Fruit fly (Drosophila melanogaster): ENCODE results near the gene sowah.

dm6 chr3L:12588237-12588636 lies 15.9 kb upstream of the sowah start:
- no peak for TF ChIP-seq brk (GFP tag; optimal IDR thresholded peaks at IDR 0.05)
- no peak for TF ChIP-seq fru (GFP tag; optimal IDR thresholded peaks at IDR 0.05)
- TF ChIP-seq sv (GFP tag; optimal IDR thresholded peaks at IDR 0.05) = no peak
- no peak for TF ChIP-seq rgr (GFP tag; optimal IDR thresholded peaks at IDR 0.05)
- no peak for TF ChIP-seq lola (GFP tag; optimal IDR thresholded peaks at IDR 0.05)
- no peak for TF ChIP-seq dmrt93B (GFP tag; optimal IDR thresholded peaks at IDR 0.05)
- TF ChIP-seq GATAd (GFP tag; optimal IDR thresholded peaks at IDR 0.05) = no peak
- no peak for TF ChIP-seq usp (GFP tag; optimal IDR thresholded peaks at IDR 0.05)
- TF ChIP-seq HLH106 (tag; optimal IDR thresholded peaks at IDR 0.05) = no peak
- no peak for TF ChIP-seq h (GFP tag; optimal IDR thresholded peaks at IDR 0.05)
- no peak for TF ChIP-seq CrebA (GFP tag; optimal IDR thresholded peaks at IDR 0.05; ENCODE audit: borderline replicate concordance)
- no peak for TF ChIP-seq Jra (GFP tag; optimal IDR thresholded peaks at IDR 0.05)
- TF ChIP-seq Hr83 (GFP tag; optimal IDR thresholded peaks at IDR 0.05; ENCODE audit: poor library complexity, severe bottlenecking) = no peak
- no peak for TF ChIP-seq Sp1 (GFP tag; optimal IDR thresholded peaks at IDR 0.05)
